Fruit fly (Drosophila melanogaster) Kc167 (cell line): ENCODE results near the gene CG13066.

ENCODE experiments used
- Myc ChIP-seq: fragments of >200 bp; optimal IDR thresholded peaks from 2 replicates; lab custom pipeline; 2017; ENCODE audit warnings: missing external identifiers
- Sin3A ChIP-seq: fragments of >200 bp; optimal IDR thresholded peaks from 2 replicates; lab custom pipeline; 2018; ENCODE audit warnings: missing external identifiers
- h ChIP-seq: fragments of >200 bp; optimal IDR thresholded peaks from 3 replicates; lab custom pipeline; 2018; ENCODE audit warnings: missing external identifiers
- insv ChIP-seq: fragments of >200 bp; optimal IDR thresholded peaks from 3 replicates; lab custom pipeline; 2018; ENCODE audit warnings: missing external identifiers
- psq ChIP-seq: fragments of >200 bp; optimal IDR thresholded peaks from 2 replicates; lab custom pipeline; 2017; ENCODE audit warnings: missing external identifiers
- ttk ChIP-seq: sonication (Bioruptor generic); optimal IDR thresholded peaks from 2 replicates; lab custom pipeline; 2017; ENCODE audit warnings: missing external identifiers

DNA sequence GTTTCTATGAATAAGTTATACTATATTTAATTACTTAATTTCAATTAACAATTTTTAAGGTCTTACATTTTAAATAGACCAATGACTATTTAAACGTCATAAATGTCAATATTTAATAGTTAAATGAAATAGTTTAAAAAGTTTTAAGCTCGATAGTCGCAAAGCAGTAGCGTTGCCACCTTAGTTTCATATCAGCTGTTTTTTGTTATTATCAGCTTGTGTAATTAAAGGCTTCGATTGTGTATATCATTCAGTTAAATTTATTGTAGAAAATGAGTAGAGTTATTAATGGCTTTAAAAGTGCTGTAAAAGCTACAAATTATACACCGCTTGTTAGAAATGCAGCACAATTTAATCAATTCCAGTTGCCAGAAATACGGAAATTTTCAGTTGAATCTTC lies 39.8 kb upstream of the CG13066 start, which contains the start of gene Hsc20:
- TF ChIP-seq psq (lab: Kevin White, UChicago) (no peak), Myc (lab: Kevin White, UChicago) (no peak), insv (lab: Kevin White, UChicago) (no peak), Sin3A (lab: Kevin White, UChicago) (no peak), h (lab: Kevin White, UChicago) (no peak), ttk (lab: Kevin White, UChicago) (no peak)
